Worm (Caenorhabditis elegans) whole organism, midembryonic: ENCODE data around the gene F14D2.8.

Source experiments
- T22C8.4 ChIP-seq: fragments of 200-800 bp; sonication (Bioruptor generic); IDR thresholded peaks from 2 replicates; pipeline ENCODE4 v1.3.6; 2022; ENCODE audit warnings: missing genetic modification characterization, missing compliant biosample characterization
- cog-1 ChIP-seq: sonication (generic microtip); optimal IDR thresholded peaks from 2 replicates; lab custom pipeline; 2016; ENCODE audit warnings: missing genetic modification characterization, missing compliant biosample characterization
- flt-1 ChIP-seq: fragments of 200-800 bp; sonication (Bioruptor generic); IDR thresholded peaks from 2 replicates; pipeline ENCODE4 v1.3.6; 2022; ENCODE audit warnings: missing genetic modification characterization, missing compliant biosample characterization
- klf-2 ChIP-seq: fragments of 200-800 bp; sonication (Bioruptor generic); conservative IDR thresholded peaks from 2 replicates; pipeline ENCODE4 v1.3.6; 2022; ENCODE audit warnings: missing genetic modification reagents, missing genetic modification characterization, missing compliant biosample characterization
- med-1 ChIP-seq: sonication (generic microtip); optimal IDR thresholded peaks from 2 replicates; lab custom pipeline; 2017; ENCODE audit warnings: missing genetic modification characterization, mild to moderate bottlenecking, missing compliant biosample characterization, antibody characterized with exemption, missing genetic modification reagents; ENCODE audit not compliant: insufficient read depth
- ref-1 ChIP-seq: fragments of 200-800 bp; sonication (Bioruptor generic); conservative IDR thresholded peaks from 2 replicates; pipeline ENCODE4 v1.3.6; 2022; ENCODE audit warnings: missing genetic modification reagents, missing genetic modification characterization, missing compliant biosample characterization
- tab-1 ChIP-seq: fragments of 200-800 bp; sonication (Bioruptor generic); IDR thresholded peaks from 2 replicates; pipeline ENCODE4 v1.3.6; 2022; ENCODE audit warnings: missing genetic modification characterization, missing compliant biosample characterization
- ztf-23 ChIP-seq: fragments of 200-800 bp; sonication (Bioruptor generic); IDR thresholded peaks from 2 replicates; pipeline ENCODE4 v1.3.6; 2022; ENCODE audit warnings: missing genetic modification reagents, missing genetic modification characterization, missing compliant biosample characterization
- ztf-29 ChIP-seq: fragments of 200-800 bp; sonication (Bioruptor generic); IDR thresholded peaks from 2 replicates; pipeline ENCODE4 v1.3.6; 2022; ENCODE audit warnings: missing genetic modification reagents, missing genetic modification characterization, missing compliant biosample characterization

The F14D2.8 gene

DNA sequence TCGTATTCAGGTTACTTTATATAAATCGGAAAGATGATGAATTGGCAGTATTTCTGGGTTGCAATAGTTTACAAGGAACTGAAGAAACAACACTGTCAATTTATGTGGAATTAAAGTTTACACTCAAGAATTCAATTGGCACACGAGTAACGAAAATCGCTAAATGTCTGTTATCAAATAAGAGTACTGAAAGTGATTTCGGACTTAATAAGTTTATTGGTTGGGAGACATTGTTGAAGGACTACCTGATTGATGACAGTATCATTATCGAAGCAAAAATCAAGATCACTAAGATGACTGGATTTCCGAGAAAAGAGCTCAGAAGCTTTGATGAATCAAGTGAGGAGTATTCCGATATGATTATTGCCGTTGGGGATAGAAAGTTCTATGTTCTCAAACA is 25.6 kb upstream of the F14D2.8 start:
- TF ChIP-seq flt-1 (GFP tag; lab: Robert Waterston, UW), result no peak
- no peak for TF ChIP-seq ztf-29
- TF ChIP-seq cog-1 (tag; lab: Kevin White, UChicago), result no peak

DNA sequence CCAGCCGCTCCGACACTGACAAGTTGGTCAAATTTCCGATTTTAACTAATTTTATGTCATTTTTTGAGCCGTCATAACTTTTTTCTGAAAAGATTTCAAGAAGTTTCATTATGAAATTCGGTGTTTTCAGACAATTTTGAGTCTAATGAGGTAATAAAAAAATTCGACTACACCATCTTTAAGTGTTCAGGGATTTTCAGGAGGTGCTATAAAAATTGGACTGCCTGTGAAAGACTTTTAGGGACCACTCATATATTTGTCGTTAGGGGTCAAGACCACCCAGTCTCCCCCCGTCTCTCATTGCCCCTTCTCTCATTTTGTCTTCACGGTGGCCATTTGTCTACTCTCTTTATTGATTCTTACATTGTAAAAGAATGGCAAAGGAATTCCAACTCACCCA is 25.1 kb upstream of the F14D2.8 start, which contains the start of gene bath-10:
bath-10 (plus strand) TSS at position 301 of the 400 bp plus-strand sequence.
- no peak for TF ChIP-seq cog-1 (tag; lab: Kevin White, UChicago)
- TF ChIP-seq ztf-23 (GFP tag; lab: Robert Waterston, UW), result no peak
- TF ChIP-seq tab-1 (GFP tag; lab: Robert Waterston, UW), result no peak
- no peak for TF ChIP-seq T22C8.4 (GFP tag; lab: Robert Waterston, UW)

- TF ChIP-seq cog-1 (tag; lab: Kevin White, UChicago) (no peak), ztf-29 (no peak), ztf-23 (GFP tag; lab: Robert Waterston, UW) (no peak), T22C8.4 (GFP tag; lab: Robert Waterston, UW) (no peak), flt-1 (GFP tag; lab: Robert Waterston, UW) (no peak), klf-2 (GFP tag; lab: Robert Waterston, UW) (no peak), med-1 (GFP tag; lab: Kevin White, UChicago) (no peak), ref-1 (GFP tag; lab: Robert Waterston, UW) (no peak), tab-1 (GFP tag; lab: Robert Waterston, UW) (no peak)
Observed at ce11 chrII:3373875-3374274, 24.2 kb upstream of the F14D2.8 start.

DNA sequence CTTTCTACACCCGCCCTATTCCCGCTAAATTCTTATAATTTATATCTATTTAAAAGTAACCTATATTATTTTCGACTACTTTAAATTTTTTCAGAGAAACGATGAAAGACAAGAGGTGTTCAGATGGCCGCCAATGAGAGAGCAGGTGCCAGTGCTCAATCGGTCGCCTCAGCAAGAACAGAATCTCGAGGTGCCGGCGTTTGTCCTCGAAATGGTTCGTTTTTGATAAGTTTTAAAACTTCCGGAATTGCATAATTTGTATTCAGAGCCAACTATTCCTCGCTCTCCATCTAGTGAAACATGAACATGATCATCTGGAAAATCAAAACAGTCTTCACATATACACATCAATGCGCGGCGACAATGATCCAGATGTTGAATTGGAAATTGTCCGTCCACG is 21.3 kb upstream of the F14D2.8 start, which contains the start of gene bath-23:
bath-23 (plus strand) TSS at position 301 of the 400 bp plus-strand sequence.
- TF ChIP-seq ztf-29 (no peak), T22C8.4 (GFP tag; lab: Robert Waterston, UW) (no peak), cog-1 (tag; lab: Kevin White, UChicago) (no peak), med-1 (GFP tag; lab: Kevin White, UChicago) (no peak), klf-2 (GFP tag; lab: Robert Waterston, UW) (no peak), ref-1 (GFP tag; lab: Robert Waterston, UW) (no peak)

DNA sequence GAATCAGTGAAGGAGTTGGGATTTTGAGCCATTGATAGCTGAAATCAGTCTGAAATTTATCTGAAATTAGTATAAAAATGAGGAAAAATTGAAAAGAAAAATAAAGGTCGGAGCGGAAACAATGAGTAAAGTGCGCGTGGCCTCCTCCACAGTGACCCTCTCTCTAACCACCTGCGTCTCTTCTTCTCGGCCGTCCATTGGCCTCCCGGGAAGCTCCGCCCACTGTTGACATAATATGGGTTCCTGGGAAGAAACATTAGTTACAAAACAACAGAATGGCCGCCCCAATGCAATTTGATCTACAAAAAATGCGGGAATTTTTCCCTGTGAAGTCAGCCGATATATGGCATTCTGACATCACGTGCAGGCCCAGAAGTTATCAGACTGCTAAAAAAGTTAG is 20.4 kb upstream of the F14D2.8 start, which contains the start of gene Y49F6C.8:
Y49F6C.8 (minus strand) TSS at position 51 of the 400 bp plus-strand sequence.
- TF ChIP-seq ref-1 (GFP tag; lab: Robert Waterston, UW) (no peak), cog-1 (tag; lab: Kevin White, UChicago) (no peak), ztf-23 (GFP tag; lab: Robert Waterston, UW) (no peak), flt-1 (GFP tag; lab: Robert Waterston, UW) (no peak), klf-2 (GFP tag; lab: Robert Waterston, UW) (no peak), tab-1 (GFP tag; lab: Robert Waterston, UW) (no peak)

DNA sequence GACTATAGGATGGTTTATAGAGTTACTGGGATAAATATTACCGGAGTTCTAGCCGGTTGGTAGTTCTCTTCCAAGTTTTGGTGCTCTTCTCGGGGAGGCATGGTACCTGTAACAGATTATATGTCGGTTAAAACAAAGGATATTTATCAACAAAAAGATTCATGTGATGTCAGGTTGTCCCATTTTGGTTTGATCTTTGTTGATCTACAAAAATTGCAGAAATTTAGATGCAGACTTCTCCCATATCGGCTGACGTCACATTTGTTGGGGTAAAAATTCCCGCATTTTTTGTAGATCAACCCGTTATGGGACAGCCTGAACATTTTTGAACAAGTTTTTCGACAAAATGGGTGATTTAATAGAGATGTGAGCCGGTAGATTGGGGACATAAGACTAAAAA is 18.4 kb upstream of the F14D2.8 start, which contains the start of gene Y49F6C.7:
Y49F6C.7 (minus strand) TSS at position 101 of the 400 bp plus-strand sequence.
- TF ChIP-seq T22C8.4 (GFP tag; lab: Robert Waterston, UW), result no peak
- no peak for TF ChIP-seq ref-1 (GFP tag; lab: Robert Waterston, UW)
- no peak for TF ChIP-seq med-1 (GFP tag; lab: Kevin White, UChicago)
- no peak for TF ChIP-seq ztf-23 (GFP tag; lab: Robert Waterston, UW)
- no peak for TF ChIP-seq cog-1 (tag; lab: Kevin White, UChicago)
- TF ChIP-seq klf-2 (GFP tag; lab: Robert Waterston, UW), result no peak
- no peak for TF ChIP-seq flt-1 (GFP tag; lab: Robert Waterston, UW)

DNA sequence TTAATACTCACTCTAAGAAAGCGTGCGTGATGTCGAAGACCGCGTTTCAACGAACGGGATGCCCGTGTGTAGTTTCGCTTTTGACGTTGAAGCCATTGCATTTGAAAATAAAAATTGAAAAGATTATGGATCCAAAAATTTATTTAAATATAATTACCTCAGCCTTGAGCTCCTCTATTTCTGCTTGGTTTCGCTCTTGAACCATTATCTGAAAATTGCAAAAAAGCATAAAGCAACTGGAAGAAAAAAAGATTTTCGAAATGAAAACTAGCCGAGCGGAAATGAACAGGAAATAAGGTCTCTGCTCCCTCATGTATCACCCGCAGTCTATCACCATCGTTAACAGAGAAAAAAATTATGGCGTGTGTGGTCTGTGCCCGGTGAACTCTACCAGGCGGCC is 17.4 kb upstream of the F14D2.8 start, which contains the start of gene Y49F6C.6:
Y49F6C.6 (minus strand) TSS at position 101 of the 400 bp plus-strand sequence.
- TF ChIP-seq flt-1 (GFP tag; lab: Robert Waterston, UW) (no peak), cog-1 (tag; lab: Kevin White, UChicago) (no peak)

DNA sequence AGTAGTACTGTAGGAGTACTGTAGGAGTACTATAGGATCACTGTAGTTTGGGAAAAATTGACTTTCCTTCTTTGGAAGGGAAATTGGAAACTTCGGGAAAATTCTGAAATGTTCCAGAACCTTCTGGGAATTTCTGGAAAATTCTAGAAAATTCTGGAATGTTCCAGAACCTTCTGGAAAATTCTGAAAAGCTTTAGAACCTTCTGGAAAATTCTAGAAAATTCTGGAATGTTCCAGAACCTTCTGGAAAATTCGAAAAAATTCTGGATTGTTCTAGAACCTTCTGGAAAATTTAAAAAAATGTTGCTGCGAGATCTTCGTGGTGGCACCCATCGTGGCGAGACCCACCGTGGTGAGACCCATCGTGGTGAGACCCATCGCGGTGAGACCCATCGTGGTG is 15.9 kb upstream of the F14D2.8 start:
- peak; percentile 11; the same call in 1 of the 2 replicates for TF ChIP-seq flt-1 (GFP tag; lab: Robert Waterston, UW)

- no peak for TF ChIP-seq ztf-29
- no peak for TF ChIP-seq flt-1 (GFP tag; lab: Robert Waterston, UW)
- TF ChIP-seq ref-1 (GFP tag; lab: Robert Waterston, UW), result no peak
- TF ChIP-seq ztf-23 (GFP tag; lab: Robert Waterston, UW), result no peak
- TF ChIP-seq tab-1 (GFP tag; lab: Robert Waterston, UW), result no peak
- TF ChIP-seq T22C8.4 (GFP tag; lab: Robert Waterston, UW), result no peak
- TF ChIP-seq med-1 (GFP tag; lab: Kevin White, UChicago), result no peak
- no peak for TF ChIP-seq klf-2 (GFP tag; lab: Robert Waterston, UW)
- no peak for TF ChIP-seq cog-1 (tag; lab: Kevin White, UChicago)
Observed at ce11 chrII:3358834-3359233, 9.2 kb upstream of the F14D2.8 start, which contains the start of the genes lido-14 and bath-27. Gene lido-14, plus strand, starts transcription at chrII:3359134. Gene bath-27, plus strand, starts transcription at chrII:3359139.

DNA sequence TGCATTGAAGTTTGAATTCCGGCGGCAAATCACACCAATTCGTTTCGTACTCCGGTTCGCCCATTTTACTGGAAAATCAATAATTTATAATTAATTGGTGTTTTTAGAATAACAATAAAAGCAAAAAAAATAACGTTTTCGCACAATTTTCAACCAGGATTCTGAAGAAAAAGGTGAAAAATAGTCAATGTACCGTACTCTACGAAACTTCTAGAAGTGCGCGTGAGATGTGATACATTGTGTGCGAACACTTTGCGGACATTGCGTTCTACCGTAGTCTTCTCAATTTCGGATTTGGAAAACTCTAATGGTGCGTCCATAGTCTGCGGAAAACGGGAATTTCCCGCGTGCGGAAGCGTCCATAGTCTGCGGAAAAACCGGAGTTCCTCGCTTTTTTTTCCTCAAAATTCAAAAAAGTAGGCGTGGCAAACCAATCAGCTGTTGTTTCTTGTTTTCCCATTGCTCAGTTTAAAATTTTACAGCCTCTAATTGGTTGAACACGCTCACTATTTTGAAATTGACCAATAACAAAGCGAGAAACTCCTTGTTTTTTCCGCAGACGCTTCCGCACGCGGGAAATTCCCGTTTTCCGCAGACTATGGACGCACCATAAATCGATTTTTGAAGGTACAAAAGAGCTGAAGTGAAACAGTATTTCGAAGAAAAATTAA is 1.6 kb downstream of the F14D2.8 start, which contains the start of the genes F14D2.14 and bath-29:
F14D2.14 (minus strand) TSS at position 51 of the 671 bp plus-strand sequence.
bath-29 (plus strand) TSS at position 621 of the 671 bp plus-strand sequence.
- TF ChIP-seq klf-2 (GFP tag; lab: Robert Waterston, UW) (no peak), cog-1 (tag; lab: Kevin White, UChicago) (no peak), ref-1 (GFP tag; lab: Robert Waterston, UW) (no peak), tab-1 (GFP tag; lab: Robert Waterston, UW) (no peak), flt-1 (GFP tag; lab: Robert Waterston, UW) (no peak), med-1 (GFP tag; lab: Kevin White, UChicago) (no peak), ztf-23 (GFP tag; lab: Robert Waterston, UW) (no peak), ztf-29 (no peak)
